Fruit fly (Drosophila melanogaster) whole organism, embryonic: ENCODE data around the gene CG17982.
A peak's percentile ranks its signal among the peaks of the same experiment; 100 is the strongest.

Experiments used
- Atf3 ChIP-seq: fragments of 200-800 bp; sonication (Bioruptor generic); optimal IDR thresholded peaks from 3 replicates; lab custom pipeline; 2016; ENCODE audit warnings: missing biosample characterization, missing genetic modification characterization
- CG1024 ChIP-seq: fragments of 200-800 bp; sonication (Bioruptor generic); IDR thresholded peaks from 2 replicates; pipeline ENCODE4 v1.3.6; 2022; ENCODE audit warnings: missing biosample characterization, missing genetic modification characterization
- CG10321 ChIP-seq: fragments of 200-800 bp; sonication (Bioruptor generic); IDR thresholded peaks from 2 replicates; pipeline ENCODE4 v1.3.6; 2022; ENCODE audit warnings: missing biosample characterization, missing genetic modification characterization
- CG12942 ChIP-seq: fragments of 200-800 bp; sonication (Bioruptor generic); optimal IDR thresholded peaks from 3 replicates; lab custom pipeline; 2016; ENCODE audit warnings: missing biosample characterization, missing genetic modification characterization
- CG15601 ChIP-seq: fragments of 200-800 bp; sonication (Bioruptor generic); optimal IDR thresholded peaks from 3 replicates; lab custom pipeline; 2019; ENCODE audit warnings: missing biosample characterization, mild to moderate bottlenecking, missing genetic modification characterization, moderate library complexity
- CG17912 ChIP-seq: fragments of 200-800 bp; sonication (Bioruptor generic); optimal IDR thresholded peaks from 2 replicates; lab custom pipeline; 2018; ENCODE audit warnings: missing biosample characterization, mild to moderate bottlenecking, missing genetic modification characterization
- CG2129 ChIP-seq: fragments of 200-800 bp; sonication (Bioruptor generic); IDR thresholded peaks from 2 replicates; pipeline ENCODE4 v1.3.6; 2022; ENCODE audit warnings: missing biosample characterization, missing genetic modification characterization; ENCODE audit not compliant: partially characterized antibody
- CG3281 ChIP-seq: fragments of 200-800 bp; sonication (Bioruptor generic); optimal IDR thresholded peaks from 3 replicates; lab custom pipeline; 2017; ENCODE audit warnings: missing biosample characterization, mild to moderate bottlenecking, missing genetic modification characterization
- CG33213 ChIP-seq: fragments of 200-800 bp; sonication (Bioruptor generic); optimal IDR thresholded peaks from 3 replicates; lab custom pipeline; 2016; ENCODE audit warnings: missing biosample characterization, missing genetic modification characterization
- CG42726 ChIP-seq: fragments of 200-800 bp; sonication (Bioruptor generic); IDR thresholded peaks from 2 replicates; pipeline ENCODE4 v1.3.6; 2022; ENCODE audit warnings: missing biosample characterization, missing genetic modification characterization; ENCODE audit not compliant: partially characterized antibody
- CG4404 ChIP-seq: fragments of 200-800 bp; sonication (Bioruptor generic); IDR thresholded peaks from 2 replicates; pipeline ENCODE4 v1.3.6; 2022; ENCODE audit warnings: missing biosample characterization, missing genetic modification characterization
- CG4424 ChIP-seq: fragments of 200-800 bp; sonication (Bioruptor generic); optimal IDR thresholded peaks from 3 replicates; lab custom pipeline; 2016; ENCODE audit warnings: missing biosample characterization, missing genetic modification characterization
- CG7357 ChIP-seq: fragments of 200-800 bp; sonication (Bioruptor generic); IDR thresholded peaks from 3 replicates; pipeline ENCODE4 v1.3.6; 2022; ENCODE audit warnings: missing biosample characterization, missing genetic modification characterization
- CG7372 ChIP-seq: fragments of 200-800 bp; sonication (Bioruptor generic); IDR thresholded peaks from 2 replicates; pipeline ENCODE4 v1.3.6; 2022; ENCODE audit warnings: missing biosample characterization, missing genetic modification characterization
- CG8924 ChIP-seq: fragments of 200-800 bp; optimal IDR thresholded peaks from 3 replicates; lab custom pipeline; 2019; ENCODE audit warnings: missing biosample characterization, mild to moderate bottlenecking, missing genetic modification characterization, moderate library complexity
- Camta ChIP-seq: fragments of 200-800 bp; sonication (Bioruptor generic); optimal IDR thresholded peaks from 2 replicates; lab custom pipeline; 2016; ENCODE audit warnings: missing biosample characterization, missing genetic modification characterization
- Chrac-16 ChIP-seq: fragments of 200-800 bp; sonication (Bioruptor generic); optimal IDR thresholded peaks from 3 replicates; lab custom pipeline; 2016; ENCODE audit warnings: missing biosample characterization, missing genetic modification characterization
- Eip74EF ChIP-seq, 2 experiments: fragments of 200-800 bp in 1 of 2; fragments of >200 bp in 1 of 2; sonication (Bioruptor generic) in 1 of 2; optimal IDR thresholded peaks; 2 replicates each; lab custom pipeline; 2017 to 2019; ENCODE audit warnings: missing biosample characterization in 2 of 2, missing genetic modification characterization in 2 of 2, mild to moderate bottlenecking in 1 of 2, moderate library complexity in 1 of 2
- Ets97D ChIP-seq: fragments of 200-800 bp; sonication (Bioruptor generic); optimal IDR thresholded peaks from 3 replicates; lab custom pipeline; 2016; ENCODE audit warnings: missing biosample characterization, missing genetic modification characterization
- H15 ChIP-seq: fragments of 200-800 bp; sonication (Bioruptor generic); IDR thresholded peaks from 3 replicates; pipeline ENCODE4 v1.3.6; 2022; ENCODE audit warnings: missing biosample characterization, missing genetic modification characterization
- Hsf ChIP-seq: fragments of 200-800 bp; sonication (Bioruptor generic); optimal IDR thresholded peaks from 3 replicates; lab custom pipeline; 2016; ENCODE audit warnings: missing biosample characterization, missing genetic modification characterization
- MESR4 ChIP-seq: fragments of 200-800 bp; sonication (Bioruptor generic); optimal IDR thresholded peaks from 2 replicates; lab custom pipeline; 2018; ENCODE audit warnings: missing biosample characterization, mild to moderate bottlenecking, missing genetic modification characterization, moderate library complexity
- Med ChIP-seq: fragments of 200-800 bp; sonication (Bioruptor generic); peaks from one replicate; lab custom pipeline; 2016; ENCODE audit warnings: missing biosample characterization, missing genetic modification characterization, mild to moderate bottlenecking, inconsistent platforms, moderate library complexity
- Myb ChIP-seq: fragments of 200-800 bp; sonication (Bioruptor generic); optimal IDR thresholded peaks from 2 replicates; lab custom pipeline; 2016; ENCODE audit warnings: missing biosample characterization, missing genetic modification characterization
- Neu2 ChIP-seq: fragments of 200-800 bp; sonication (Bioruptor generic); optimal IDR thresholded peaks from 3 replicates; lab custom pipeline; 2016; ENCODE audit warnings: missing biosample characterization, missing genetic modification characterization, borderline replicate concordance
- Oli ChIP-seq: fragments of 200-800 bp; sonication (Bioruptor generic); optimal IDR thresholded peaks from 2 replicates; lab custom pipeline; 2018; ENCODE audit warnings: missing biosample characterization, mild to moderate bottlenecking, missing genetic modification characterization, moderate library complexity
- Side ChIP-seq: fragments of 200-800 bp; sonication (Bioruptor generic); optimal IDR thresholded peaks from 2 replicates; lab custom pipeline; 2016; ENCODE audit warnings: missing biosample characterization, missing genetic modification characterization
- Sin3A ChIP-seq: fragments of >200 bp; optimal IDR thresholded peaks from 2 replicates; lab custom pipeline; 2018
- Ssrp ChIP-seq: fragments of 200-800 bp; sonication (Bioruptor generic); optimal IDR thresholded peaks from 2 replicates; lab custom pipeline; 2018; ENCODE audit warnings: missing biosample characterization, mild to moderate bottlenecking, missing genetic modification characterization, moderate library complexity
- Stat92E ChIP-seq, 3 experiments: fragments of >200 bp in 2 of 3; fragments of 200-800 bp in 1 of 3; sonication (Bioruptor generic) in 1 of 3; optimal IDR thresholded peaks; 2 replicates each; lab custom pipeline; 2017 to 2019; ENCODE audit warnings: missing biosample characterization in 3 of 3, missing genetic modification characterization in 3 of 3, mild to moderate bottlenecking in 1 of 3, moderate library complexity in 1 of 3
- ab ChIP-seq: fragments of 200-800 bp; sonication (Bioruptor generic); optimal IDR thresholded peaks from 2 replicates; lab custom pipeline; 2016; ENCODE audit warnings: missing biosample characterization, missing genetic modification characterization
- bsh ChIP-seq, 2 experiments: fragments of 200-800 bp; sonication (Bioruptor generic); optimal IDR thresholded peaks; 2 replicates each; lab custom pipeline; 2017 to 2018; ENCODE audit warnings: mild to moderate bottlenecking in 2 of 2, missing biosample characterization in 2 of 2, missing genetic modification characterization in 2 of 2, moderate library complexity in 1 of 2
- cg ChIP-seq: fragments of 200-800 bp; sonication (Bioruptor generic); optimal IDR thresholded peaks from 3 replicates; lab custom pipeline; 2019; ENCODE audit warnings: missing biosample characterization, mild to moderate bottlenecking, missing genetic modification characterization, moderate library complexity
- chn ChIP-seq: fragments of 200-800 bp; sonication (Bioruptor generic); optimal IDR thresholded peaks from 2 replicates; lab custom pipeline; 2016; ENCODE audit warnings: missing biosample characterization, missing genetic modification characterization
- da ChIP-seq: fragments of 200-800 bp; sonication (Bioruptor generic); optimal IDR thresholded peaks from 2 replicates; lab custom pipeline; 2016; ENCODE audit warnings: missing biosample characterization, missing genetic modification characterization
- dan ChIP-seq: fragments of 200-800 bp; sonication (Bioruptor generic); IDR thresholded peaks from 2 replicates; pipeline ENCODE4 v1.3.6; 2022; ENCODE audit warnings: missing biosample characterization, missing genetic modification characterization
- dimm ChIP-seq: fragments of 200-800 bp; sonication (Bioruptor generic); IDR thresholded peaks from 2 replicates; pipeline ENCODE4 v1.3.6; 2022; ENCODE audit warnings: missing biosample characterization, missing genetic modification characterization
- dm ChIP-seq: fragments of 200-800 bp; sonication (Bioruptor generic); optimal IDR thresholded peaks from 3 replicates; lab custom pipeline; 2016; ENCODE audit warnings: missing biosample characterization, missing genetic modification characterization
- grau ChIP-seq: fragments of 200-800 bp; optimal IDR thresholded peaks from 3 replicates; lab custom pipeline; 2019; ENCODE audit warnings: missing biosample characterization, mild to moderate bottlenecking, missing genetic modification characterization, moderate library complexity
- gsb-n ChIP-seq: fragments of 200-800 bp; sonication (Bioruptor generic); optimal IDR thresholded peaks from 3 replicates; lab custom pipeline; 2018; ENCODE audit warnings: missing biosample characterization, mild to moderate bottlenecking, missing genetic modification characterization
- her ChIP-seq: fragments of 200-800 bp; sonication (Bioruptor generic); optimal IDR thresholded peaks from 2 replicates; lab custom pipeline; 2016; ENCODE audit warnings: missing biosample characterization, missing genetic modification characterization
- lilli ChIP-seq: fragments of 200-800 bp; sonication (Bioruptor generic); optimal IDR thresholded peaks from 3 replicates; lab custom pipeline; 2016; ENCODE audit warnings: missing biosample characterization, missing genetic modification characterization
- nom ChIP-seq: fragments of 200-800 bp; sonication (Bioruptor generic); optimal IDR thresholded peaks from 2 replicates; lab custom pipeline; 2017; ENCODE audit warnings: missing biosample characterization, missing genetic modification characterization, mild to moderate bottlenecking, moderate library complexity, missing genetic modification reagents
- phol ChIP-seq: fragments of 200-800 bp; sonication (Bioruptor generic); optimal IDR thresholded peaks from 3 replicates; lab custom pipeline; 2018; ENCODE audit warnings: missing biosample characterization, mild to moderate bottlenecking, missing genetic modification characterization, moderate library complexity
- pum ChIP-seq: fragments of 200-800 bp; sonication (Bioruptor generic); optimal IDR thresholded peaks from 2 replicates; lab custom pipeline; 2016; ENCODE audit warnings: missing biosample characterization, missing genetic modification characterization
- repo ChIP-seq: fragments of 200-800 bp; sonication (Bioruptor generic); optimal IDR thresholded peaks from 2 replicates; lab custom pipeline; 2016; ENCODE audit warnings: missing biosample characterization, missing genetic modification characterization
- so ChIP-seq: fragments of 200-800 bp; sonication (Bioruptor generic); IDR thresholded peaks from 3 replicates; pipeline ENCODE4 v1.3.6; 2022; ENCODE audit warnings: missing biosample characterization, missing genetic modification characterization
- tap ChIP-seq: fragments of 200-800 bp; optimal IDR thresholded peaks from 3 replicates; lab custom pipeline; 2019; ENCODE audit warnings: missing biosample characterization, mild to moderate bottlenecking, missing genetic modification characterization, moderate library complexity
- tx ChIP-seq: fragments of 200-800 bp; sonication (Bioruptor generic); optimal IDR thresholded peaks from 2 replicates; lab custom pipeline; 2016; ENCODE audit warnings: missing biosample characterization, missing genetic modification characterization
- vfl ChIP-seq: fragments of 200-800 bp; sonication (Bioruptor generic); optimal IDR thresholded peaks from 2 replicates; lab custom pipeline; 2016; ENCODE audit warnings: missing biosample characterization, missing genetic modification characterization
- vnd ChIP-seq: fragments of 200-800 bp; sonication (Bioruptor generic); IDR thresholded peaks from 3 replicates; pipeline ENCODE4 v1.3.6; 2022; ENCODE audit warnings: missing biosample characterization, missing genetic modification characterization; ENCODE audit not compliant: partially characterized antibody
- wdn ChIP-seq: fragments of 200-800 bp; sonication (Bioruptor generic); IDR thresholded peaks from 2 replicates; pipeline ENCODE4 v1.3.6; 2022; ENCODE audit warnings: missing biosample characterization, missing genetic modification characterization

The CG17982 gene

DNA sequence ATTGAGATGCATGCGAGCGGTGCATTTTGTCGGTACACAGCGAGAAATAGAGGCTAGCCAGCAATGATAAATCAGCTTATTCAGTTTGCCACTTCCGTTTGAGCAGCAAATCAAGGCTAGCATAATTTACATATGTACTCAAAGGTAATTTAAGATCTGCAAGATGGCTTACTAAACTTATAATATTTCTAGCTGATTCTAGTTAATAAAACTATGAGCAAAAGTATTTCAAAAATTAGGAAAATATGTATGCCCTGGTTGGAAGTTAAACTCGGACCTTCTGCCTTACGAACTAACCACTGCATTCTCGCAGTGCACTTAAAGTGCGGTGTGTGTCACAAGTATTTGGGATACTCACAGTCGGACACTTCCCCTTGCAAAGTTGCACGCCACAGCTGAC lies 20.8 kb downstream of the CG17982 start (continued):
- TF ChIP-seq Camta (GFP tag; lab: Kevin White, UChicago) (no peak), dm (GFP tag; lab: Kevin White, UChicago) (no peak), wdn (GFP tag; lab: Robert Waterston, UW) (no peak), dan (GFP tag; lab: Robert Waterston, UW) (no peak), Side (GFP tag; lab: Kevin White, UChicago) (no peak), CG4404 (GFP tag; lab: Robert Waterston, UW) (no peak), grau (no peak), her (no peak), Sin3A (no peak), CG10321 (GFP tag; lab: Robert Waterston, UW) (no peak), da (GFP tag; lab: Kevin White, UChicago) (no peak), CG12942 (no peak), Stat92E (GFP tag; optimal IDR thresholded peaks at IDR 0.05; lab: Kevin White, UChicago) (no peak), H15 (GFP tag; lab: Robert Waterston, UW) (no peak), Med (peak; percentile 29), nom (GFP tag; lab: Kevin White, UChicago) (no peak), Chrac-16 (GFP tag; lab: Kevin White, UChicago) (no peak), CG1024 (no peak), CG17912 (GFP tag; lab: Kevin White, UChicago) (no peak), dimm (no peak), so (GFP tag; lab: Robert Waterston, UW) (no peak), CG7372 (GFP tag; lab: Robert Waterston, UW) (no peak), tap (tag; lab: Kevin White, UChicago) (no peak), CG3281 (GFP tag; lab: Kevin White, UChicago) (no peak), Myb (GFP tag; lab: Kevin White, UChicago) (no peak), pum (GFP tag; lab: Kevin White, UChicago) (no peak), Oli (peak; percentile 27), CG7357 (GFP tag; lab: Robert Waterston, UW) (no peak), MESR4 (GFP tag; lab: Kevin White, UChicago) (no peak), chn (GFP tag; lab: Kevin White, UChicago) (no peak), Atf3 (GFP tag; lab: Kevin White, UChicago) (no peak), lilli (GFP tag; lab: Kevin White, UChicago) (no peak), CG4424 (GFP tag; lab: Kevin White, UChicago) (no peak), gsb-n (tag; lab: Kevin White, UChicago) (no peak), CG8924 (peak; percentile 18), phol (peak; percentile 53), Ssrp (tag; lab: Kevin White, UChicago) (peak; percentile 32), Hsf (GFP tag; lab: Kevin White, UChicago) (no peak), cg (GFP tag; lab: Kevin White, UChicago) (no peak), vnd (no peak), bsh (GFP tag; optimal IDR thresholded peaks at IDR 0.05; lab: Kevin White, UChicago) (peak in 1 of 2 experiments; percentile 51), CG2129 (GFP tag; lab: Robert Waterston, UW) (no peak), Ets97D (no peak), ab (GFP tag; lab: Kevin White, UChicago) (no peak), CG42726 (GFP tag; lab: Robert Waterston, UW) (no peak), tx (GFP tag; lab: Kevin White, UChicago) (no peak), Neu2 (GFP tag; lab: Kevin White, UChicago) (no peak), CG15601 (tag; lab: Kevin White, UChicago) (no peak), CG33213 (GFP tag; lab: Kevin White, UChicago) (no peak), Eip74EF (GFP tag; optimal IDR thresholded peaks at IDR 0.05; lab: Kevin White, UChicago) (no peak), repo (GFP tag; lab: Kevin White, UChicago) (no peak), vfl (no peak)
